Fruit fly (Drosophila melanogaster) whole organism, embryonic: ENCODE results near the gene NdufA3.

Experiments used
- ATbp ChIP-seq: fragments of 200-800 bp; sonication (Bioruptor generic); optimal IDR thresholded peaks from 2 replicates; lab custom pipeline; 2017; ENCODE audit warnings: missing biosample characterization, mild to moderate bottlenecking, missing genetic modification characterization, missing genetic modification reagents
- Ada2b ChIP-seq: fragments of 200-800 bp; sonication (Bioruptor generic); IDR thresholded peaks from 2 replicates; pipeline ENCODE4 v1.3.6; 2022; ENCODE audit warnings: missing biosample characterization, missing genetic modification characterization
- Blimp-1 ChIP-seq: fragments of 200-800 bp; sonication (Bioruptor generic); optimal IDR thresholded peaks from 3 replicates; lab custom pipeline; 2018; ENCODE audit warnings: missing biosample characterization, missing genetic modification characterization, mild to moderate bottlenecking, moderate library complexity, missing genetic modification reagents
- CG1024 ChIP-seq: fragments of 200-800 bp; sonication (Bioruptor generic); IDR thresholded peaks from 2 replicates; pipeline ENCODE4 v1.3.6; 2022; ENCODE audit warnings: missing biosample characterization, missing genetic modification characterization
- CG10274 ChIP-seq: fragments of 200-800 bp; sonication (Bioruptor generic); optimal IDR thresholded peaks from 3 replicates; lab custom pipeline; 2017; ENCODE audit warnings: missing biosample characterization, mild to moderate bottlenecking, missing genetic modification characterization
- CG11093 ChIP-seq: fragments of 200-800 bp; sonication (Bioruptor generic); IDR thresholded peaks from 3 replicates; pipeline ENCODE4 v1.3.6; 2022; ENCODE audit warnings: missing biosample characterization, missing genetic modification characterization
- CG11398 ChIP-seq: fragments of 200-800 bp; sonication (Bioruptor generic); optimal IDR thresholded peaks from 2 replicates; lab custom pipeline; 2016; ENCODE audit warnings: missing biosample characterization, missing genetic modification characterization
- CG11696 ChIP-seq: fragments of 200-800 bp; sonication (Bioruptor generic); IDR thresholded peaks from 2 replicates; pipeline ENCODE4 v1.3.6; 2022; ENCODE audit warnings: missing biosample characterization, missing genetic modification characterization
- CG12769 ChIP-seq: fragments of 200-800 bp; sonication (Bioruptor generic); optimal IDR thresholded peaks from 2 replicates; lab custom pipeline; 2019; ENCODE audit warnings: missing biosample characterization, mild to moderate bottlenecking, missing genetic modification characterization, moderate library complexity
- CG14441 ChIP-seq: fragments of 200-800 bp; sonication (Bioruptor generic); IDR thresholded peaks from 2 replicates; pipeline ENCODE4 v1.3.6; 2022; ENCODE audit warnings: missing biosample characterization, missing genetic modification characterization
- CG3065 ChIP-seq: fragments of 200-800 bp; sonication (Bioruptor generic); optimal IDR thresholded peaks from 2 replicates; lab custom pipeline; 2016; ENCODE audit warnings: missing biosample characterization, missing genetic modification characterization
- CG32532 ChIP-seq: fragments of 200-800 bp; sonication (Bioruptor generic); IDR thresholded peaks from 2 replicates; pipeline ENCODE4 v1.3.6; 2022; ENCODE audit warnings: missing biosample characterization, missing genetic modification characterization
- CG7271 ChIP-seq: fragments of 200-800 bp; sonication (Bioruptor generic); optimal IDR thresholded peaks from 2 replicates; lab custom pipeline; 2018; ENCODE audit warnings: missing biosample characterization, mild to moderate bottlenecking, missing genetic modification characterization, moderate library complexity
- CG7786 ChIP-seq: fragments of 200-800 bp; sonication (Bioruptor generic); optimal IDR thresholded peaks from 2 replicates; lab custom pipeline; 2016; ENCODE audit warnings: missing biosample characterization, missing genetic modification characterization
- CG8290 ChIP-seq, 3 experiments: fragments of 200-800 bp; sonication (Bioruptor generic); optimal IDR thresholded peaks; 2 replicates each; lab custom pipeline; 2016 to 2019; ENCODE audit warnings: missing biosample characterization in 3 of 3, missing genetic modification characterization in 3 of 3, mild to moderate bottlenecking in 2 of 3, moderate library complexity in 1 of 3
- CG8388 ChIP-seq: fragments of 200-800 bp; sonication (Bioruptor generic); optimal IDR thresholded peaks from 2 replicates; lab custom pipeline; 2019; ENCODE audit warnings: missing biosample characterization, mild to moderate bottlenecking, missing genetic modification characterization, moderate library complexity
- CG9609 ChIP-seq: fragments of 200-800 bp; sonication (Bioruptor generic); optimal IDR thresholded peaks from 3 replicates; lab custom pipeline; 2016; ENCODE audit warnings: missing biosample characterization, missing genetic modification characterization
- CG9932 ChIP-seq: fragments of 200-800 bp; sonication (Bioruptor generic); IDR thresholded peaks from 2 replicates; pipeline ENCODE4 v1.3.6; 2022; ENCODE audit warnings: missing biosample characterization, missing genetic modification characterization
- CkIIα-i1 ChIP-seq: fragments of 200-800 bp; sonication (Bioruptor generic); IDR thresholded peaks from 2 replicates; pipeline ENCODE4 v1.3.6; 2022; ENCODE audit warnings: missing biosample characterization, missing genetic modification characterization
- Deaf1 ChIP-seq: fragments of 200-800 bp; optimal IDR thresholded peaks from 3 replicates; lab custom pipeline; 2019; ENCODE audit warnings: missing biosample characterization, mild to moderate bottlenecking, missing genetic modification characterization, moderate library complexity
- Fer1 ChIP-seq: fragments of 200-800 bp; sonication (Bioruptor generic); optimal IDR thresholded peaks from 2 replicates; lab custom pipeline; 2017; ENCODE audit warnings: missing biosample characterization, mild to moderate bottlenecking, missing genetic modification characterization
- Fer2 ChIP-seq: fragments of 200-800 bp; sonication (Bioruptor generic); optimal IDR thresholded peaks from 2 replicates; lab custom pipeline; 2018; ENCODE audit warnings: missing biosample characterization, mild to moderate bottlenecking, missing genetic modification characterization, moderate library complexity
- NFAT ChIP-seq: fragments of 200-800 bp; sonication (Bioruptor generic); IDR thresholded peaks from 2 replicates; pipeline ENCODE4 v1.3.6; 2022; ENCODE audit warnings: missing biosample characterization, missing genetic modification characterization
- NfI ChIP-seq: fragments of 200-800 bp; sonication (Bioruptor generic); optimal IDR thresholded peaks from 3 replicates; lab custom pipeline; 2018; ENCODE audit warnings: missing biosample characterization, mild to moderate bottlenecking, missing genetic modification characterization, moderate library complexity
- Optix ChIP-seq: fragments of 200-800 bp; sonication (Bioruptor generic); IDR thresholded peaks from 3 replicates; pipeline ENCODE4 v1.3.6; 2022; ENCODE audit warnings: missing biosample characterization, missing genetic modification characterization
- Rx ChIP-seq: fragments of 200-800 bp; sonication (Bioruptor generic); IDR thresholded peaks from 2 replicates; pipeline ENCODE4 v1.3.6; 2022; ENCODE audit warnings: missing biosample characterization, missing genetic modification characterization
- Xbp1 ChIP-seq: fragments of 200-800 bp; sonication (Bioruptor generic); optimal IDR thresholded peaks from 3 replicates; lab custom pipeline; 2016; ENCODE audit warnings: missing biosample characterization, mild to moderate bottlenecking, missing genetic modification characterization
- ase ChIP-seq: fragments of 200-800 bp; sonication (Bioruptor generic); IDR thresholded peaks from 3 replicates; pipeline ENCODE4 v1.3.6; 2022; ENCODE audit warnings: missing biosample characterization, missing genetic modification characterization
- bsh ChIP-seq, 2 experiments: fragments of 200-800 bp; sonication (Bioruptor generic); optimal IDR thresholded peaks; 2 replicates each; lab custom pipeline; 2017 to 2018; ENCODE audit warnings: mild to moderate bottlenecking in 2 of 2, missing biosample characterization in 2 of 2, missing genetic modification characterization in 2 of 2, moderate library complexity in 1 of 2
- chinmo ChIP-seq: fragments of 200-800 bp; sonication (Bioruptor generic); IDR thresholded peaks from 4 replicates; pipeline ENCODE4 v1.3.6; 2022; ENCODE audit warnings: missing biosample characterization, missing genetic modification characterization; ENCODE audit not compliant: partially characterized antibody
- chm ChIP-seq: fragments of 200-800 bp; sonication (Bioruptor generic); IDR thresholded peaks from 2 replicates; pipeline ENCODE4 v1.3.6; 2022; ENCODE audit warnings: missing biosample characterization, missing genetic modification characterization
- ci ChIP-seq: fragments of 200-800 bp; sonication (Bioruptor generic); IDR thresholded peaks from 3 replicates; pipeline ENCODE4 v1.3.6; 2022; ENCODE audit warnings: missing biosample characterization, missing genetic modification characterization
- crol ChIP-seq: fragments of 200-800 bp; sonication (Bioruptor generic); IDR thresholded peaks from 2 replicates; pipeline ENCODE4 v1.3.6; 2022; ENCODE audit warnings: missing biosample characterization, missing genetic modification characterization
- dmrt99B ChIP-seq: fragments of 200-800 bp; sonication (Bioruptor generic); optimal IDR thresholded peaks from 2 replicates; lab custom pipeline; 2018; ENCODE audit warnings: missing biosample characterization, mild to moderate bottlenecking, missing genetic modification characterization, moderate library complexity
- en ChIP-seq: fragments of 200-800 bp; sonication (Bioruptor generic); optimal IDR thresholded peaks from 2 replicates; lab custom pipeline; 2016; ENCODE audit warnings: missing biosample characterization, missing genetic modification characterization
- gcm ChIP-seq: fragments of 200-800 bp; sonication (Bioruptor generic); optimal IDR thresholded peaks from 2 replicates; lab custom pipeline; 2019; ENCODE audit warnings: missing biosample characterization, mild to moderate bottlenecking, missing genetic modification characterization, moderate library complexity
- gsb-n ChIP-seq: fragments of 200-800 bp; sonication (Bioruptor generic); optimal IDR thresholded peaks from 3 replicates; lab custom pipeline; 2018; ENCODE audit warnings: missing biosample characterization, mild to moderate bottlenecking, missing genetic modification characterization
- hth ChIP-seq: fragments of >200 bp; optimal IDR thresholded peaks from 2 replicates; lab custom pipeline; 2017; ENCODE audit warnings: inconsistent platforms
- kah ChIP-seq: fragments of 200-800 bp; sonication (Bioruptor generic); optimal IDR thresholded peaks from 2 replicates; lab custom pipeline; 2018; ENCODE audit warnings: missing biosample characterization, mild to moderate bottlenecking, missing genetic modification characterization
- mirr ChIP-seq: fragments of 200-800 bp; sonication (Bioruptor generic); optimal IDR thresholded peaks from 3 replicates; lab custom pipeline; 2018; ENCODE audit warnings: missing biosample characterization, mild to moderate bottlenecking, missing genetic modification characterization
- nerfin-2 ChIP-seq: fragments of 200-800 bp; sonication (Bioruptor generic); IDR thresholded peaks from 2 replicates; pipeline ENCODE4 v1.3.6; 2022; ENCODE audit warnings: missing biosample characterization, missing genetic modification characterization; ENCODE audit not compliant: partially characterized antibody
- nom ChIP-seq: fragments of 200-800 bp; sonication (Bioruptor generic); optimal IDR thresholded peaks from 2 replicates; lab custom pipeline; 2017; ENCODE audit warnings: missing biosample characterization, missing genetic modification characterization, mild to moderate bottlenecking, moderate library complexity, missing genetic modification reagents
- oc ChIP-seq: fragments of 200-800 bp; sonication (Bioruptor generic); optimal IDR thresholded peaks from 2 replicates; lab custom pipeline; 2018; ENCODE audit warnings: missing biosample characterization, mild to moderate bottlenecking, missing genetic modification characterization, moderate library complexity
- odd ChIP-seq: fragments of 200-800 bp; sonication (Bioruptor generic); optimal IDR thresholded peaks from 2 replicates; lab custom pipeline; 2017; ENCODE audit warnings: missing biosample characterization, mild to moderate bottlenecking, missing genetic modification characterization
- pan ChIP-seq, 4 experiments: fragments of >200 bp in 3 of 4; fragments of 200-800 bp in 1 of 4; sonication (Bioruptor generic) in 1 of 4; optimal IDR thresholded peaks in 3 of 4; IDR thresholded peaks in 1 of 4; 2 replicates each; pipeline versions ENCODE4 v1.3.6 to Lab custom; 2017 to 2022; ENCODE audit warnings: missing biosample characterization in 2 of 4, missing genetic modification characterization in 2 of 4, mixed read lengths in 1 of 4
- pros ChIP-seq: fragments of 200-800 bp; sonication (Bioruptor generic); optimal IDR thresholded peaks from 3 replicates; lab custom pipeline; 2019; ENCODE audit warnings: missing biosample characterization, mild to moderate bottlenecking, missing genetic modification characterization, moderate library complexity
- sqz ChIP-seq: fragments of 200-800 bp; sonication (Bioruptor generic); optimal IDR thresholded peaks from 3 replicates; lab custom pipeline; 2018; ENCODE audit warnings: missing biosample characterization, mild to moderate bottlenecking, missing genetic modification characterization
- zfh1 ChIP-seq: fragments of 200-800 bp; sonication (Bioruptor generic); IDR thresholded peaks from 3 replicates; pipeline ENCODE4 v1.3.6; 2022; ENCODE audit warnings: missing biosample characterization, missing genetic modification characterization

The NdufA3 gene

DNA sequence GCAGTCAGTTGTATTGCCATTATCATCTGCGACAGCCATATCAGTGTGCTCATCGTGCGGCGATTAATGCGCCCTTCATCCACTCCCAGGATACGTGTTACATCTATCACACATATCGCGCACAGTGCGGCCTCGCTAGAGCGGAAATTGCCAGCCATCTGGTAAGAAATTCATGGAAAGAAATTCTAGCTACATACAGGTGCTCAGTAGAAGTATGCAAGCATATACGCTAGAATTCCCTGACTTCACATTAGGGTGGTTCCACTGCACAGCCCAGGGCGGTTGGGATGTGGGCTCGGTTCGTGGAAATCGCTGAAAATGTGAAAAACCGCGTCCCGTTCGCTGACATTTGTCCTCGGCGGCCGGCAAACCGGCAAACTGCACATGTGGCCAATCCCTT, 18.6 kb downstream of the NdufA3 start (continued):
- TF ChIP-seq CG9932 (GFP tag; lab: Robert Waterston, UW) (peak; percentile 72), CG11398 (GFP tag; lab: Kevin White, UChicago) (peak; percentile 53), CG8388 (GFP tag; lab: Kevin White, UChicago) (peak; percentile 48), chm (GFP tag; lab: Robert Waterston, UW) (peak; percentile 86), NfI (GFP tag; lab: Kevin White, UChicago) (peak; percentile 59), CG11093 (GFP tag; lab: Robert Waterston, UW) (peak; percentile 80), gsb-n (peak; percentile 60), Blimp-1 (GFP tag; lab: Kevin White, UChicago) (peak; percentile 67), CkIIα-i1 (GFP tag; lab: Robert Waterston, UW) (no peak), pan (optimal IDR thresholded peaks at IDR 0.05; lab: Kevin White, UChicago) (no peak), pan (GFP tag; optimal IDR thresholded peaks at IDR 0.05 in 1 of 2, IDR thresholded peaks at IDR 0.05 in 1 of 2) (peak in 1 of 2 experiments; percentile 81), sqz (GFP tag; lab: Kevin White, UChicago) (peak; percentile 7), CG7786 (GFP tag; lab: Kevin White, UChicago) (peak; percentile 76), Ada2b (peak; percentile 86), CG14441 (GFP tag; lab: Robert Waterston, UW) (peak; percentile 86), nerfin-2 (no peak), CG1024 (GFP tag; lab: Robert Waterston, UW) (peak; percentile 50; the same call in 1 of the 2 replicates), Fer1 (peak; percentile 73)

DNA sequence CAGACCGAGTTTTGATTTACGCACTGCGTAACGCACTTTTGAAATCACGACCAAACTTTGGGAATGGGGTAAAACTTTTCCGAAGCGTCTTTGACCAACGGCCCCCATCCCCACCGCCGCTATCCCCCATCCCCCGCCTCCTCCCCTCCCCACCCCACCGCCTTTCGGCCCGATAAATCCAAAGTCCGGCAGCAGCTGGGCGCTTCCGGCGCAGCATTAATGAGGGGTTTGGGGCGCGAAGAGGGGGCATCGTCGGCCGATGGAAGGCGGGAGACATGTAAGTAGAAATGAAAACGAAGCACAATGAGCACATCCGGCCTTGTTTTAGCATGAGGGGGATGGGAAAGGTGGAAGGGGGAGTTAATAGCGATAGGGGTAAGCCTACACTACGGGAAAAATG, 20.7 kb downstream of the NdufA3 start:
- TF ChIP-seq pan (optimal IDR thresholded peaks at IDR 0.05; lab: Kevin White, UChicago) (no peak), pan (GFP tag; optimal IDR thresholded peaks at IDR 0.05 in 1 of 2, IDR thresholded peaks at IDR 0.05 in 1 of 2) (peak in 1 of 2 experiments; percentile 4), CG11696 (no peak), gcm (GFP tag; lab: Kevin White, UChicago) (peak; percentile 45), CG3065 (no peak), kah (peak; percentile 23), ci (peak; percentile 52; the same call in 1 of the 3 replicates), dmrt99B (peak; percentile 19), bsh (GFP tag; optimal IDR thresholded peaks at IDR 0.05; lab: Kevin White, UChicago) (peak in 1 of 2 experiments; percentile 59), CG10274 (GFP tag; lab: Kevin White, UChicago) (no peak), CG9609 (GFP tag; lab: Kevin White, UChicago) (no peak), CG8290 (GFP tag; optimal IDR thresholded peaks at IDR 0.05; lab: Kevin White, UChicago) (no peak), CG8290 (tag; optimal IDR thresholded peaks at IDR 0.05; lab: Kevin White, UChicago) (peak in 1 of 2 experiments; percentile 57), mirr (GFP tag; lab: Kevin White, UChicago) (peak; percentile 41), CG12769 (tag; lab: Kevin White, UChicago) (peak; percentile 62), oc (tag; lab: Kevin White, UChicago) (peak; percentile 46), odd (GFP tag; lab: Kevin White, UChicago) (no peak), CG32532 (GFP tag; lab: Robert Waterston, UW) (peak; percentile 38), zfh1 (GFP tag; lab: Robert Waterston, UW) (no peak), en (GFP tag; lab: Kevin White, UChicago) (no peak), chinmo (GFP tag; lab: Robert Waterston, UW) (0 out of 4 replicates have a peak, but pooled peaks have one; percentile 8), pros (GFP tag; lab: Kevin White, UChicago) (peak; percentile 27), Rx (GFP tag; lab: Robert Waterston, UW) (no peak), ATbp (GFP tag; lab: Kevin White, UChicago) (peak; percentile 3), Deaf1 (peak; percentile 56), Optix (0 out of 3 replicates have a peak, but pooled peaks have one; percentile 23), NFAT (GFP tag; lab: Robert Waterston, UW) (peak; percentile 23; the same call in 1 of the 2 replicates), nom (peak; percentile 96), crol (GFP tag; lab: Robert Waterston, UW) (peak; percentile 96), hth (lab: Kevin White, UChicago) (no peak), ase (GFP tag; lab: Robert Waterston, UW) (0 out of 3 replicates have a peak, but pooled peaks have one; percentile 21), Fer2 (tag; lab: Kevin White, UChicago) (no peak), CG7271 (no peak), Xbp1 (GFP tag; lab: Kevin White, UChicago) (no peak)
